Worm (Caenorhabditis elegans) whole organism, late embryonic: ENCODE measurements around the gene F15B9.8.
A peak's percentile ranks its signal among the peaks of the same experiment; 100 is the strongest.

ENCODE experiments used
- C08G9.2 ChIP-seq: sonication (generic microtip); optimal IDR thresholded peaks from 2 replicates; lab custom pipeline; 2016; ENCODE audit warnings: mild to moderate bottlenecking, missing genetic modification characterization, moderate library complexity, missing compliant biosample characterization
- K09A11.1 ChIP-seq: sonication (generic microtip); optimal IDR thresholded peaks from 2 replicates; lab custom pipeline; 2017; ENCODE audit warnings: antibody characterized with exemption, mild to moderate bottlenecking, missing genetic modification characterization, missing compliant biosample characterization; ENCODE audit not compliant: insufficient read depth
- T23F11.4 ChIP-seq: fragments of 200-800 bp; sonication (Bioruptor generic); optimal IDR thresholded peaks from 2 replicates; lab custom pipeline; 2018; ENCODE audit warnings: mild to moderate bottlenecking, missing genetic modification characterization, missing compliant biosample characterization
- Y22D7AL.16 ChIP-seq: sonication (generic microtip); optimal IDR thresholded peaks from 2 replicates; lab custom pipeline; 2016; ENCODE audit warnings: missing genetic modification characterization, missing compliant biosample characterization
- ahr-1 ChIP-seq: sonication (generic microtip); optimal IDR thresholded peaks from 2 replicates; lab custom pipeline; 2016; ENCODE audit warnings: missing genetic modification characterization, missing compliant biosample characterization
- ceh-14 ChIP-seq: sonication (generic microtip); optimal IDR thresholded peaks from 2 replicates; lab custom pipeline; 2016; ENCODE audit warnings: missing genotype, missing genetic modification characterization, missing compliant biosample characterization
- ceh-18 ChIP-seq: sonication (generic microtip); optimal IDR thresholded peaks from 2 replicates; lab custom pipeline; 2016; ENCODE audit warnings: missing genetic modification characterization, missing compliant biosample characterization
- ceh-24 ChIP-seq: sonication (generic microtip); optimal IDR thresholded peaks from 2 replicates; lab custom pipeline; 2016; ENCODE audit warnings: mild to moderate bottlenecking, missing genetic modification characterization, missing compliant biosample characterization
- ceh-31 ChIP-seq: sonication (generic microtip); optimal IDR thresholded peaks from 2 replicates; lab custom pipeline; 2016; ENCODE audit warnings: missing genetic modification characterization, missing compliant biosample characterization
- ceh-34 ChIP-seq: sonication (generic microtip); optimal IDR thresholded peaks from 2 replicates; lab custom pipeline; 2016; ENCODE audit warnings: mild to moderate bottlenecking, missing genetic modification characterization, missing compliant biosample characterization
- ceh-45 ChIP-seq: fragments of 200-800 bp; sonication (Bioruptor generic); IDR thresholded peaks from 2 replicates; pipeline ENCODE4 v1.3.6; 2022; ENCODE audit warnings: missing genetic modification reagents, missing genetic modification characterization, missing compliant biosample characterization
- ceh-9 ChIP-seq: sonication (generic microtip); optimal IDR thresholded peaks from 2 replicates; lab custom pipeline; 2016; ENCODE audit warnings: mild to moderate bottlenecking, missing genetic modification characterization, inconsistent platforms, missing compliant biosample characterization
- dmd-4 ChIP-seq: sonication (generic microtip); optimal IDR thresholded peaks from 2 replicates; lab custom pipeline; 2016; ENCODE audit warnings: borderline replicate concordance, missing genetic modification characterization, missing compliant biosample characterization
- dve-1 ChIP-seq: sonication (generic microtip); optimal IDR thresholded peaks from 2 replicates; lab custom pipeline; 2017; ENCODE audit warnings: antibody characterized with exemption, mild to moderate bottlenecking, missing genetic modification characterization, missing compliant biosample characterization
- elt-2 ChIP-seq: sonication (generic microtip); optimal IDR thresholded peaks from 2 replicates; lab custom pipeline; 2016; ENCODE audit warnings: missing genetic modification reagents, missing genetic modification characterization, missing compliant biosample characterization
- elt-4 ChIP-seq: sonication (generic microtip); optimal IDR thresholded peaks from 2 replicates; lab custom pipeline; 2016; ENCODE audit warnings: missing genetic modification characterization, missing compliant biosample characterization
- ets-4 ChIP-seq: sonication (generic microtip); optimal IDR thresholded peaks from 2 replicates; lab custom pipeline; 2016; ENCODE audit warnings: missing genetic modification characterization, missing compliant biosample characterization
- hlh-13 ChIP-seq: fragments of 200-800 bp; sonication (Bioruptor generic); optimal IDR thresholded peaks from 2 replicates; lab custom pipeline; 2018; ENCODE audit warnings: mild to moderate bottlenecking, missing genetic modification characterization, missing compliant biosample characterization
- hlh-15 ChIP-seq: sonication (generic microtip); optimal IDR thresholded peaks from 2 replicates; lab custom pipeline; 2016; ENCODE audit warnings: missing genetic modification characterization, missing compliant biosample characterization
- hlh-6 ChIP-seq: sonication (generic microtip); optimal IDR thresholded peaks from 2 replicates; lab custom pipeline; 2016; ENCODE audit warnings: missing genotype, missing genetic modification characterization, missing compliant biosample characterization
- mec-3 ChIP-seq: sonication (generic microtip); optimal IDR thresholded peaks from 2 replicates; lab custom pipeline; 2016; ENCODE audit warnings: borderline replicate concordance, missing genetic modification characterization, missing compliant biosample characterization
- nfya-1 ChIP-seq: sonication (generic microtip); optimal IDR thresholded peaks from 2 replicates; lab custom pipeline; 2017; ENCODE audit warnings: missing genetic modification characterization, mild to moderate bottlenecking, missing compliant biosample characterization, antibody characterized with exemption, moderate library complexity
- npax-4 ChIP-seq: sonication (generic microtip); optimal IDR thresholded peaks from 2 replicates; lab custom pipeline; 2016; ENCODE audit warnings: missing genetic modification characterization, missing compliant biosample characterization
- pat-9 ChIP-seq: fragments of 200-800 bp; sonication (Bioruptor generic); optimal IDR thresholded peaks from 2 replicates; lab custom pipeline; 2018; ENCODE audit warnings: mild to moderate bottlenecking, missing genetic modification characterization, moderate library complexity, missing compliant biosample characterization
- pax-1 ChIP-seq: fragments of 150-350 bp; optimal IDR thresholded peaks from 2 replicates; lab custom pipeline; 2014; ENCODE audit warnings: missing biosample characterization, missing genetic modification characterization
- pha-2 ChIP-seq: sonication (generic microtip); optimal IDR thresholded peaks from 2 replicates; lab custom pipeline; 2017; ENCODE audit warnings: mild to moderate bottlenecking, missing genetic modification characterization, missing compliant biosample characterization
- ref-2 ChIP-seq: sonication (generic microtip); optimal IDR thresholded peaks from 2 replicates; lab custom pipeline; 2016; ENCODE audit warnings: missing genetic modification characterization, missing compliant biosample characterization
- sox-2 ChIP-seq: fragments of 200-800 bp; sonication (Bioruptor generic); IDR thresholded peaks from 2 replicates; pipeline ENCODE4 v1.3.6; 2022; ENCODE audit warnings: missing genetic modification reagents, missing genetic modification characterization, missing compliant biosample characterization
- syd-9 ChIP-seq: sonication (generic microtip); optimal IDR thresholded peaks from 2 replicates; lab custom pipeline; 2016; ENCODE audit warnings: mild to moderate bottlenecking, missing genetic modification characterization, moderate library complexity, missing compliant biosample characterization
- tbx-2 ChIP-seq: sonication (generic microtip); optimal IDR thresholded peaks from 2 replicates; lab custom pipeline; 2016; ENCODE audit warnings: missing genetic modification characterization, missing compliant biosample characterization
- tbx-7 ChIP-seq: sonication (generic microtip); optimal IDR thresholded peaks from 2 replicates; lab custom pipeline; 2016; ENCODE audit warnings: missing genotype, missing genetic modification characterization, missing compliant biosample characterization
- unc-3 ChIP-seq, 2 experiments: fragments of 200-800 bp in 1 of 2; sonication (Bioruptor generic) in 1 of 2; sonication (generic microtip) in 1 of 2; conservative IDR thresholded peaks in 1 of 2; optimal IDR thresholded peaks in 1 of 2; 2 replicates each; pipeline versions ENCODE4 v1.3.6 to Lab custom; 2016 to 2022; ENCODE audit warnings: missing compliant biosample characterization in 2 of 2, missing genetic modification characterization in 2 of 2, missing genetic modification reagents in 1 of 2
- unc-42 ChIP-seq: sonication (generic microtip); optimal IDR thresholded peaks from 2 replicates; lab custom pipeline; 2016; ENCODE audit warnings: missing genotype, missing genetic modification characterization, missing compliant biosample characterization
- unc-55 ChIP-seq: sonication (generic microtip); optimal IDR thresholded peaks from 2 replicates; lab custom pipeline; 2017; ENCODE audit warnings: missing biosample characterization, missing genetic modification reagents, missing genetic modification characterization

F15B9.8 gene

DNA sequence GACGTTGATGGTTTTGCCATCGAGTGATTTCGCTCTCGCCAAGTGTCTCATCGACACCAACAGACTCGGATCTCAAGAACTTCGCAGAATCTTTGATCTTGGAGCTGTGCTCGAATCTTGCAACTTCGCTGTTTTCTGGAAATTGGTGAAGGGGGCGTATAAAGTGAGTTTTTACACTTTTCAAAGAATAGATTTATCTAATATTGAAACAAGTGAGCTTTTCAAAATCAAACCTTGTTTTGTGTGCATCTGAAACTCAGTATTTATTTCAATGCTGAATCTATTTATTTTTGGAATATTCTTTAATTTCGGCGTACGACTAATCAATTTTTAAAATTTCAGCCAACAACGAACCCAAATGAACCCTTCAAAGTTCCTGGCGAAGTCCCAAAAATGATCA, 34.1 kb upstream of the F15B9.8 start:
- TF ChIP-seq C08G9.2 (tag; lab: Kevin White, UChicago) (no peak), syd-9 (tag; lab: Kevin White, UChicago) (no peak), ceh-18 (tag; lab: Kevin White, UChicago) (no peak), ceh-24 (tag; lab: Kevin White, UChicago) (no peak), elt-2 (tag; lab: Kevin White, UChicago) (no peak), T23F11.4 (GFP tag; lab: Kevin White, UChicago) (no peak), pha-2 (tag; lab: Kevin White, UChicago) (no peak), ceh-45 (GFP tag; lab: Robert Waterston, UW) (no peak), npax-4 (tag; lab: Kevin White, UChicago) (no peak), unc-42 (tag; lab: Kevin White, UChicago) (no peak), mec-3 (tag; lab: Kevin White, UChicago) (no peak), dve-1 (tag; lab: Kevin White, UChicago) (no peak), ets-4 (tag; lab: Kevin White, UChicago) (no peak), Y22D7AL.16 (no peak), hlh-6 (tag; lab: Kevin White, UChicago) (no peak), tbx-7 (no peak)

DNA sequence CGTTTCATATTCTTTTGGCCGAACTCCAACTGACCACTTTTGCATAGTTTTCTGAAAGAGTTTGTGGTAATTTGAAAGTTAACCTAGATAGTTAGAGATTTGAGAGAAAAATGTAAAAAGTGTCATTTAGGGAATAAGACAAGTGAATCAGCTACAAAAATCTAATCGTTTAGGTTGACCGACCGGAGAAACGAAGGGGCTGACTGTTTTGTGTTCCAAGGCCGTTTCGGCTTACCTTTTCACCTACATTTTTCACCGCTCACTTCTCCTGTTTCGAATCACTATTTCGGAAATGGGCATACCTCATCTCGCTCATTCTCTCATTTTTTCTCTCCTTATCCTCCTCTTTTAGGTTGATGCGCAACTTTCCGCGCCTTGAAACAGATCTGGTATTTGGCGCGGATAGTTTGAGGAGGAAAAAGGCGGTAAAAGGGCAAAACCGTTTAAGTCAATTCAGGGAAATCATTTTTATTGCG, 27.2 kb upstream of the F15B9.8 start, which contains the start of gene mpst-7:
mpst-7 (minus strand) TSS at position 51 of the 476 bp plus-strand sequence.
- TF ChIP-seq ahr-1 (tag; lab: Kevin White, UChicago) (no peak), unc-3 (GFP tag; conservative IDR thresholded peaks at IDR 0.05; lab: Robert Waterston, UW) (no peak), unc-3 (tag; optimal IDR thresholded peaks at IDR 0.05; lab: Kevin White, UChicago) (no peak), pax-1 (tag; lab: Kevin White, UChicago) (no peak)

DNA sequence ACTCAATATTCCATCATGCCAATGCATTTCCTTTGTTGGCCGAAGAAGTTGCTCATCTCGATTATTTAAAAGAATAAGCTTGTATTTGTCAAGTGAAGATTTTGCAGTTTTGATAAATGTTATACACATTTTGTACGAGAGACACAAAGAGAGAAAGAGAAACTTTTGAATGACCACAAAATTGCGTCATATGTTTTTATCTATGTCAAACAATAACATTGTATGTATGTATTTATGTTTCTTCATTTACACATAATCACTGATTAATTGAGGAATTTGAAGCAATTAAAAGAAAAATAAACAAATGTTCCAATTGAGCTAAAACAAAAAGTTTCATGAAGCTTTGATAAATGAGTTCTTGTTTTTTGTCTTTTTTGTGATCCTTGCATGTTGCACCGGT, 25.2 kb upstream of the F15B9.8 start, which contains the start of gene hrg-9:
hrg-9 (minus strand) TSS at position 152 of the 400 bp plus-strand sequence.
- TF ChIP-seq ceh-14 (tag; lab: Kevin White, UChicago) (no peak), elt-4 (tag; lab: Kevin White, UChicago) (no peak), elt-2 (tag; lab: Kevin White, UChicago) (peak; percentile 57), ets-4 (tag; lab: Kevin White, UChicago) (no peak)
- TF ChIP-seq, all 69 proteins: peak for 1

DNA sequence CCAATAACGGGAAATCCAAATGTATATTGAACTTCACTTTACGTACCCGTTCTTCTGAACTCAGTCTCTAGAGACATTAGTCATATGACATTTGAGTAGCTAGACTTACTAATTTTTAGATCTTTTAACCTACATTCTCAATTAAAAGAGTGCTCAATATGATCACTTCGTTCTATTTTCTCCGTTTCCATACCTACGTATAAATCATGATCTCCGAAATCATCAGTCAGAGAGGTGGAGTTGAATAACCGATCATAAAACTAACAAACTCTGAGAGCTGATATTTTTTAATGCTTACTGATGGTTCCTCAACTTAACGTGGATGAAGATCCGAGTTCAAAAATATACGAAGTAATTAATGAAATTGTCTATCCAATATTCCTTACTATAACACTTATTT, 24.3 kb upstream of the F15B9.8 start, which contains the start of gene srd-35:
srd-35 (plus strand) TSS at position 301 of the 400 bp plus-strand sequence.
- TF ChIP-seq unc-55 (GFP tag; lab: Kevin White, UChicago) (no peak), hlh-13 (no peak)
- TF ChIP-seq, all 69 proteins: peak for 0

- no peak for TF ChIP-seq sox-2
- no peak for TF ChIP-seq dmd-4 (tag; lab: Kevin White, UChicago)
- no peak for TF ChIP-seq hlh-15 (tag; lab: Kevin White, UChicago)
- TF ChIP-seq hlh-13 = no peak
- no peak for TF ChIP-seq K09A11.1 (tag; lab: Kevin White, UChicago)
- no peak for TF ChIP-seq ets-4 (tag; lab: Kevin White, UChicago)
- TF ChIP-seq unc-3 (GFP tag; conservative IDR thresholded peaks at IDR 0.05; lab: Robert Waterston, UW) = no peak
- TF ChIP-seq unc-3 (tag; optimal IDR thresholded peaks at IDR 0.05; lab: Kevin White, UChicago) = no peak
- TF ChIP-seq pat-9 (tag; lab: Kevin White, UChicago) = no peak
- TF ChIP-seq ceh-9 = no peak
- TF ChIP-seq, all 69 proteins: peak for 0
These were observed 21.2 kb upstream of the F15B9.8 start, which contains the start of gene R186.3 for ce11 chrV:12967110-12967509. Gene R186.3 (minus strand): TSS chrV:12967210.

DNA sequence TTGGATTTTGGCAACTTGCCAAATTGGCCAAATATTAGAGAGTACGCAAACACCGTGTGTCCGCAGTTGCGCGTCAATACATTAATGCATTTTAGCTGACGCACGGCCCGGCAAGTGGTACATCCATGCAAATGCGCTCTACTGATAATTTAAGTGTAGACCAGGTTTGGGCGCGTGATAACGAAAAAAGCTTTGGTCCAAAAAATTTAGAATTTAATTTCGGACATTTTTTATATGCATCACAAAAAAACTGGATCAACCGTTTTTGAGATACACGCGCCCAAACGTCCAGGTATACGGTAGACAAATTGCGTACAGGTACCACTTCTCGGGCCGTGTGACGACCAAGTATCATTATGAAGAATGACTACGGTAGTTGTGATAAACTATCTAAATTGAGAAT, 20.4 kb upstream of the F15B9.8 start, which contains the start of gene R186.8:
R186.8 (minus strand) TSS at position 58 of the 403 bp plus-strand sequence.
- peak; percentile 10 for TF ChIP-seq nfya-1
- TF ChIP-seq unc-42 (tag; lab: Kevin White, UChicago) = peak; percentile 92
- TF ChIP-seq elt-2 (tag; lab: Kevin White, UChicago) = peak; percentile 41
- peak; percentile 24 for TF ChIP-seq ceh-18 (tag; lab: Kevin White, UChicago)
- TF ChIP-seq ref-2 = peak; percentile 45
- peak; percentile 13 for TF ChIP-seq tbx-2 (tag; lab: Kevin White, UChicago)
- peak; percentile 0 for TF ChIP-seq ceh-34
- peak; percentile 19 for TF ChIP-seq ceh-31 (tag; lab: Kevin White, UChicago)
